Worm (Caenorhabditis elegans): ENCODE data around the gene Y12A6A.1.

ce11 chrX:13633032-13633431 lies 11.5 kb upstream of the Y12A6A.1 start:
- TF ChIP-seq lin-1 (GFP tag; IDR thresholded peaks at IDR 0.05) (no peak), duxl-1 (tag; optimal IDR thresholded peaks at IDR 0.05; ENCODE audit: poor library complexity) (no peak), zfp-2 (tag; optimal IDR thresholded peaks at IDR 0.05) (no peak)
